Fruit fly (Drosophila melanogaster): ENCODE measurements around the gene Xrcc2.

DNA sequence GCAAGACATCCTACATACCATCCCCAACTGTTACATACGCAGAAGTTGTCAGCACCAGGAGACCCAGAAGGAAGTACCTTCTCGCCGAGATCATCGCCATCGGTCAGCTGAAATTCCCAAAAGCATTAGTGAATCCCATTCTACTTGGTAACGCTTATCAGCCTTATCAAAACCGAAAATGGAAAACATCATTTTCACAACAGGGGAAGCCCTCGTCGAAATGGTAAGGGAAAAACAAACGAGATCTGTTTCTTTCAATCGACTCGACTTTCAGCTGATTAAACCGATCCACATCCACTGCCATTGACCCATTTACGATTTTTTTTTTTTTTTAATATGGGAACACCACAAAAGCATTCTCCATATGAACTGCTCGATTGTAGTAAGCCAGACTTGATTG lies 17.4 kb upstream of the Xrcc2 start:
- TF ChIP-seq CG13204 (GFP tag; optimal IDR thresholded peaks at IDR 0.05) (no peak), CG4496 (GFP tag; IDR thresholded peaks at IDR 0.05) (no peak), Pif1B (GFP tag; optimal IDR thresholded peaks at IDR 0.05) (no peak), EcR (GFP tag; optimal IDR thresholded peaks at IDR 0.05) (no peak), CG8159 (tag; optimal IDR thresholded peaks at IDR 0.05) (no peak), CG14655 (GFP tag; optimal IDR thresholded peaks at IDR 0.05) (no peak), CG12605 (GFP tag; IDR thresholded peaks at IDR 0.05) (no peak), CG8301 (tag; optimal IDR thresholded peaks at IDR 0.05) (no peak), rn (GFP tag; IDR thresholded peaks at IDR 0.05) (no peak), CG15710 (tag; optimal IDR thresholded peaks at IDR 0.05) (no peak), gl (tag; optimal IDR thresholded peaks at IDR 0.05) (no peak)
